Worm (Caenorhabditis elegans) whole organism, L1 larva: ENCODE measurements around the gene vit-6.
A peak's percentile ranks its signal among the peaks of the same experiment; 100 is the strongest.

ENCODE experiments used
- C04F5.9 ChIP-seq: sonication (generic microtip); optimal IDR thresholded peaks from 2 replicates; lab custom pipeline; 2016; ENCODE audit warnings: missing genetic modification characterization, missing compliant biosample characterization
- C16A3.4 ChIP-seq: fragments of 150-350 bp; optimal IDR thresholded peaks from 2 replicates; lab custom pipeline; 2014; ENCODE audit warnings: missing biosample characterization, missing genetic modification characterization
- F16B12.6 ChIP-seq: fragments of 150-350 bp; optimal IDR thresholded peaks from 2 replicates; lab custom pipeline; 2014; ENCODE audit warnings: missing biosample characterization, missing genetic modification characterization
- Y116A8C.19 ChIP-seq: sonication (generic microtip); optimal IDR thresholded peaks from 2 replicates; lab custom pipeline; 2016; ENCODE audit warnings: missing compliant biosample characterization, missing genetic modification characterization, borderline replicate concordance
- aha-1 ChIP-seq: fragments of 150-350 bp; optimal IDR thresholded peaks from 2 replicates; lab custom pipeline; 2014; ENCODE audit warnings: missing biosample characterization, missing genetic modification characterization
- ama-1 ChIP-seq: fragments of 150-350 bp; optimal IDR thresholded peaks from 2 replicates; lab custom pipeline; 2014
- blmp-1 ChIP-seq: fragments of 150-350 bp; optimal IDR thresholded peaks from 2 replicates; lab custom pipeline; 2014; ENCODE audit warnings: missing biosample characterization, missing genetic modification characterization
- ceh-8 ChIP-seq: fragments of 200-800 bp; sonication (Bioruptor generic); optimal IDR thresholded peaks from 2 replicates; lab custom pipeline; 2018; ENCODE audit warnings: mild to moderate bottlenecking, missing genetic modification characterization, moderate library complexity, missing compliant biosample characterization
- ceh-88 ChIP-seq: fragments of 200-800 bp; sonication (Bioruptor generic); IDR thresholded peaks from 2 replicates; pipeline ENCODE4 v1.3.6; 2022; ENCODE audit warnings: missing genetic modification characterization, missing compliant biosample characterization
- ceh-90 ChIP-seq: sonication (generic microtip); optimal IDR thresholded peaks from 2 replicates; lab custom pipeline; 2016; ENCODE audit warnings: missing genetic modification characterization, missing compliant biosample characterization
- dsc-1 ChIP-seq: sonication (generic microtip); optimal IDR thresholded peaks from 2 replicates; lab custom pipeline; 2016; ENCODE audit warnings: mild to moderate bottlenecking, missing genetic modification characterization, missing compliant biosample characterization
- efl-1 ChIP-seq, 4 experiments: fragments of 150-350 bp; optimal IDR thresholded peaks in 3 of 4; peaks in 1 of 4; 1 replicate in 1 of 4; 2 replicates in 3 of 4; lab custom pipeline; 2014; ENCODE audit warnings: missing biosample characterization in 2 of 4, missing genetic modification characterization in 2 of 4, missing genetic modification reagents in 2 of 4
- egl-13 ChIP-seq: sonication (generic microtip); optimal IDR thresholded peaks from 2 replicates; lab custom pipeline; 2016; ENCODE audit warnings: missing genotype, missing genetic modification reagents, missing genetic modification characterization, missing compliant biosample characterization
- egl-27 ChIP-seq, 2 experiments: fragments of 150-350 bp in 1 of 2; sonication (generic microtip); optimal IDR thresholded peaks; 3 replicates each; lab custom pipeline; 2017 to 2018; ENCODE audit warnings: missing biosample characterization in 2 of 2, missing genetic modification characterization in 2 of 2, missing genetic modification reagents in 2 of 2
- elt-3 ChIP-seq, 6 experiments: fragments of 150-350 bp in 1 of 6; sonication (generic microtip); optimal IDR thresholded peaks; 2 replicates each; lab custom pipeline; 2017 to 2018; ENCODE audit warnings: missing biosample characterization in 6 of 6, missing genetic modification characterization in 6 of 6, inconsistent platforms in 1 of 6
- fkh-10 ChIP-seq: sonication (generic microtip); optimal IDR thresholded peaks from 2 replicates; lab custom pipeline; 2017; ENCODE audit warnings: missing biosample characterization, missing genetic modification reagents, missing genetic modification characterization
- fkh-4 ChIP-seq: sonication (generic microtip); optimal IDR thresholded peaks from 2 replicates; lab custom pipeline; 2016; ENCODE audit warnings: missing compliant biosample characterization, missing genetic modification characterization, borderline replicate concordance
- grh-1 ChIP-seq: fragments of 200-800 bp; sonication (Bioruptor generic); IDR thresholded peaks from 2 replicates; pipeline ENCODE4 v1.3.6; 2022; ENCODE audit warnings: missing genetic modification reagents, missing genetic modification characterization, missing compliant biosample characterization
- hlh-17 ChIP-seq: fragments of 200-800 bp; sonication (Bioruptor generic); optimal IDR thresholded peaks from 2 replicates; lab custom pipeline; 2018; ENCODE audit warnings: missing genetic modification characterization, mild to moderate bottlenecking, missing compliant biosample characterization, moderate library complexity, borderline replicate concordance
- hpl-2 ChIP-seq: fragments of 150-350 bp; optimal IDR thresholded peaks from 2 replicates; lab custom pipeline; 2014; ENCODE audit warnings: missing biosample characterization, missing genetic modification reagents, missing genetic modification characterization
- jun-1 ChIP-seq: fragments of 150-350 bp; optimal IDR thresholded peaks from 2 replicates; lab custom pipeline; 2014; ENCODE audit warnings: missing biosample characterization, missing genetic modification reagents, missing genetic modification characterization
- lin-15B ChIP-seq: fragments of 150-350 bp; sonication (generic microtip); optimal IDR thresholded peaks from 3 replicates; lab custom pipeline; 2014; ENCODE audit warnings: missing biosample characterization, missing genetic modification characterization
- lin-35 ChIP-seq, 2 experiments: fragments of 150-350 bp; optimal IDR thresholded peaks; 2 replicates each; lab custom pipeline; 2014; ENCODE audit warnings: missing biosample characterization in 2 of 2, missing genetic modification characterization in 2 of 2, missing genetic modification reagents in 2 of 2
- lin-39 ChIP-seq: fragments of 150-350 bp; optimal IDR thresholded peaks from 2 replicates; lab custom pipeline; 2014; ENCODE audit warnings: missing biosample characterization, missing genetic modification reagents, missing genetic modification characterization
- lir-3 ChIP-seq: sonication (generic microtip); optimal IDR thresholded peaks from 2 replicates; lab custom pipeline; 2016; ENCODE audit warnings: mild to moderate bottlenecking, missing genetic modification characterization, moderate library complexity, missing compliant biosample characterization; ENCODE audit not compliant: poor library complexity
- lsy-2 ChIP-seq, 2 experiments: fragments of 150-350 bp; optimal IDR thresholded peaks; 2 replicates each; lab custom pipeline; 2014; ENCODE audit warnings: missing biosample characterization in 2 of 2, missing genetic modification characterization in 2 of 2
- mdl-1 ChIP-seq, 2 experiments: fragments of 150-350 bp; optimal IDR thresholded peaks; 2 replicates each; lab custom pipeline; 2014 to 2017; ENCODE audit warnings: missing biosample characterization in 2 of 2, missing genetic modification characterization in 2 of 2, inconsistent platforms in 1 of 2
- mep-1 ChIP-seq: fragments of 150-350 bp; optimal IDR thresholded peaks from 2 replicates; lab custom pipeline; 2014; ENCODE audit warnings: missing biosample characterization, missing genetic modification characterization
- nhr-12 ChIP-seq: sonication (generic microtip); optimal IDR thresholded peaks from 2 replicates; lab custom pipeline; 2017; ENCODE audit warnings: missing biosample characterization, missing genetic modification characterization
- nhr-20 ChIP-seq: sonication (generic microtip); optimal IDR thresholded peaks from 2 replicates; lab custom pipeline; 2016; ENCODE audit warnings: mild to moderate bottlenecking, missing genetic modification characterization, missing compliant biosample characterization
- nhr-237 ChIP-seq: fragments of 150-350 bp; optimal IDR thresholded peaks from 2 replicates; lab custom pipeline; 2014; ENCODE audit warnings: missing biosample characterization, missing genetic modification characterization
- nhr-47 ChIP-seq: sonication (generic microtip); optimal IDR thresholded peaks from 2 replicates; lab custom pipeline; 2016; ENCODE audit warnings: mild to moderate bottlenecking, missing genetic modification characterization, moderate library complexity, missing compliant biosample characterization
- nhr-85 ChIP-seq: sonication (generic microtip); peaks from one replicate; lab custom pipeline; 2016; ENCODE audit warnings: missing genetic modification characterization, inconsistent platforms, missing compliant biosample characterization
- nhr-90 ChIP-seq: sonication (generic microtip); optimal IDR thresholded peaks from 2 replicates; lab custom pipeline; 2016; ENCODE audit warnings: mild to moderate bottlenecking, missing genetic modification characterization, missing compliant biosample characterization; ENCODE audit not compliant: poor library complexity
- pag-3 ChIP-seq: sonication (generic microtip); optimal IDR thresholded peaks from 2 replicates; lab custom pipeline; 2017; ENCODE audit warnings: missing genetic modification characterization, mild to moderate bottlenecking, missing compliant biosample characterization, antibody characterized with exemption, borderline replicate concordance; ENCODE audit not compliant: insufficient read depth
- rnt-1 ChIP-seq: sonication (generic microtip); optimal IDR thresholded peaks from 2 replicates; lab custom pipeline; 2016; ENCODE audit warnings: mild to moderate bottlenecking, missing genetic modification characterization, moderate library complexity, missing compliant biosample characterization
- skn-1 ChIP-seq: fragments of 150-350 bp; optimal IDR thresholded peaks from 2 replicates; lab custom pipeline; 2014; ENCODE audit warnings: missing biosample characterization, missing genetic modification characterization
- snpc-4 ChIP-seq: fragments of 150-350 bp; optimal IDR thresholded peaks from 2 replicates; lab custom pipeline; 2014; ENCODE audit warnings: missing biosample characterization, missing genetic modification characterization
- sptf-1 ChIP-seq: fragments of 150-350 bp; optimal IDR thresholded peaks from 2 replicates; lab custom pipeline; 2014; ENCODE audit warnings: missing biosample characterization, missing genetic modification characterization
- sup-37 ChIP-seq: fragments of 200-800 bp; sonication (Bioruptor generic); optimal IDR thresholded peaks from 2 replicates; lab custom pipeline; 2018; ENCODE audit warnings: mild to moderate bottlenecking, missing genetic modification characterization, missing compliant biosample characterization
- swsn-7 ChIP-seq: sonication (generic microtip); optimal IDR thresholded peaks from 2 replicates; lab custom pipeline; 2016; ENCODE audit warnings: missing genetic modification characterization, missing compliant biosample characterization
- unc-130 ChIP-seq: fragments of 150-350 bp; optimal IDR thresholded peaks from 2 replicates; lab custom pipeline; 2017; ENCODE audit warnings: missing biosample characterization, missing genetic modification characterization, inconsistent platforms
- unc-30 ChIP-seq: sonication (generic microtip); optimal IDR thresholded peaks from 2 replicates; lab custom pipeline; 2017; ENCODE audit warnings: missing biosample characterization, missing genetic modification characterization
- vab-15 ChIP-seq: sonication (generic microtip); optimal IDR thresholded peaks from 2 replicates; lab custom pipeline; 2017; ENCODE audit warnings: missing genotype, mild to moderate bottlenecking, missing genetic modification characterization, missing compliant biosample characterization
- xbp-1 ChIP-seq: sonication (generic microtip); optimal IDR thresholded peaks from 2 replicates; lab custom pipeline; 2016; ENCODE audit warnings: missing genetic modification characterization, missing compliant biosample characterization
- ztf-4 ChIP-seq: fragments of 150-350 bp; optimal IDR thresholded peaks from 2 replicates; lab custom pipeline; 2014; ENCODE audit warnings: missing biosample characterization, missing genetic modification characterization

The vit-6 gene

DNA sequence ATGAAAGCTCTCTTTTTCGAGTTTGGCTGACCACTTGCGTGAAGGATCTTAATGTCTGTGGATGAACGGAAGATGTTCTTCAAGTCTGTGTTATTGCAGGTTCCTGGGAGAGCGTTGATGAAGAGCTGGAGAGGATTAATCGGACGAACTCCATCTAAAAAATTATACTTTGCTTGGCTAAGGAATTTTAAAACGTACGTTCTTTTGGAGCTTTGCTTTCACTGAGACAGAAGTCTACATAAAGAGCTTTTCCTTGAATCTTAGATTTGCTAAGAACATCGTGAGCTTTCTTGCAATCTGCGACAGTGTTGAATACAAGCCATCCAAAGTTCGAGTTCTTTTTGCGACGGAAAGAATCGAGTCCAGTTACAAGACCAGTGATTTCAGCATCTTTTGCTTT lies 26.3 kb downstream of the vit-6 start:
- TF ChIP-seq Y116A8C.19 (tag; lab: Kevin White, UChicago) (no peak), lin-39 (no peak), nhr-47 (tag; lab: Kevin White, UChicago) (no peak)

DNA sequence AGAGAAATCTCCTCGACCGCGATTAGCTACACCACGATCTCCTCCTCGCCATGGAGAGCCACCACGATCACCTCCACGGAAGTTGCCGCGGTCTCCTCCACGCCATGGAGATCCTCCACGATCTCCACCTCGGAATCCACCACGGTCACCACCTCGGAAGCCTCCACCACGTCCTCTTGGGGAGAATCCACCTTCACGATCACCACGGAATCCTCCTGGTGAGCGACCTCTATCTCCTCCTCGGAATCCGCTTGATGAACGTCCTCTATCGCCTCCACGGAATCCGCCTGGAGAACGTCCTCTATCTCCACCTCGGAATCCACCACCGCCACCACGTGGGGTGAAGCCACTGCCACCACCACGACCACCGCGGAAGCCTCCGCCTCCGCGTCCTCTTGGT lies 28.1 kb downstream of the vit-6 start:
- TF ChIP-seq ceh-8 (GFP tag; lab: Kevin White, UChicago) (peak; percentile 1), ama-1 (lab: Kevin White, UChicago) (no peak)

DNA sequence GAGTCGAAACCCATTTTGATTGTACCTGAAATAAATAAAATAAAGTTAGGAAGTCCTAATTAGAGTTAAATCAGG lies 28.4 kb downstream of the vit-6 start, which contains the start of gene nucl-1:
Gene nucl-1 (minus strand): TSS at position 26 of the 75 bp plus-strand sequence.
- no peak for TF ChIP-seq ceh-88 (GFP tag; lab: Robert Waterston, UW)
- TF ChIP-seq nhr-85 (tag; lab: Kevin White, UChicago) = no peak
- no peak for TF ChIP-seq hpl-2 (GFP tag; lab: Kevin White, UChicago)
- TF ChIP-seq egl-13 (tag; lab: Kevin White, UChicago) = no peak
- no peak for TF ChIP-seq unc-30 (tag; lab: Kevin White, UChicago)
- no peak for TF ChIP-seq Y116A8C.19 (tag; lab: Kevin White, UChicago)
- no peak for TF ChIP-seq unc-130 (tag; lab: Kevin White, UChicago)
- TF ChIP-seq, all 84 proteins: peak for 0

- TF ChIP-seq ceh-90 (tag; lab: Kevin White, UChicago) = no peak
- TF ChIP-seq sup-37 (GFP tag; lab: Kevin White, UChicago) = no peak
- peak; percentile 50 for TF ChIP-seq swsn-7 (tag; lab: Kevin White, UChicago)
- TF ChIP-seq F16B12.6 = peak; percentile 34
- no peak for TF ChIP-seq pag-3
- TF ChIP-seq nhr-90 = peak; percentile 6
- TF ChIP-seq ztf-4 (tag; lab: Kevin White, UChicago) = no peak
- TF ChIP-seq fkh-4 = no peak
- no peak for TF ChIP-seq egl-13 (tag; lab: Kevin White, UChicago)
- peak; percentile 45 for TF ChIP-seq nhr-47 (tag; lab: Kevin White, UChicago)
- TF ChIP-seq hlh-17 = no peak
- peak; percentile 64 to 86 for TF ChIP-seq lsy-2 (tag; optimal IDR thresholded peaks at IDR 0.05; lab: Kevin White, UChicago)
- peak; percentile 71 to 83 for TF ChIP-seq lin-35 (GFP tag; optimal IDR thresholded peaks at IDR 0.05; lab: Kevin White, UChicago)
- TF ChIP-seq egl-27 (tag; optimal IDR thresholded peaks at IDR 0.05; lab: Kevin White, UChicago) = no peak
- no peak for TF ChIP-seq nhr-237
- TF ChIP-seq nhr-12 (tag; lab: Kevin White, UChicago) = no peak
- no peak for TF ChIP-seq sptf-1 (tag; lab: Kevin White, UChicago)
- TF ChIP-seq fkh-10 = no peak
- TF ChIP-seq elt-3 (tag; optimal IDR thresholded peaks at IDR 0.05; lab: Kevin White, UChicago) = peak in 1 of 6 experiments; percentile 57
- peak; percentile 39 for TF ChIP-seq xbp-1 (tag; lab: Kevin White, UChicago)
- TF ChIP-seq C16A3.4 (tag; lab: Kevin White, UChicago) = peak; percentile 60
- TF ChIP-seq lin-15B (tag; lab: Kevin White, UChicago) = peak; percentile 18
- TF ChIP-seq blmp-1 (tag; lab: Kevin White, UChicago) = peak; percentile 69
- peak; percentile 14 for TF ChIP-seq snpc-4
- TF ChIP-seq lir-3 (tag; lab: Kevin White, UChicago) = no peak
- peak; percentile 2 for TF ChIP-seq skn-1 (tag; lab: Kevin White, UChicago)
- no peak for TF ChIP-seq grh-1 (GFP tag; lab: Robert Waterston, UW)
- TF ChIP-seq mep-1 = peak; percentile 69
- TF ChIP-seq aha-1 (tag; lab: Kevin White, UChicago) = no peak
- peak in 1 of 2 experiments; percentile 20 for TF ChIP-seq mdl-1 (tag; optimal IDR thresholded peaks at IDR 0.05; lab: Kevin White, UChicago)
- peak; percentile 5 for TF ChIP-seq jun-1
- peak; percentile 61 for TF ChIP-seq nhr-20
- TF ChIP-seq dsc-1 = peak; percentile 35
- TF ChIP-seq vab-15 (tag; lab: Kevin White, UChicago) = no peak
- TF ChIP-seq rnt-1 (tag; lab: Kevin White, UChicago) = peak; percentile 39
- TF ChIP-seq efl-1 (optimal IDR thresholded peaks at IDR 0.05; lab: Kevin White, UChicago) = peak; percentile 72 to 73
- TF ChIP-seq efl-1 (GFP tag; optimal IDR thresholded peaks at IDR 0.05 in 1 of 2; lab: Kevin White, UChicago) = peak; percentile 68 to 96
- TF ChIP-seq C04F5.9 (tag; lab: Kevin White, UChicago) = no peak
Observed at ce11 chrIV:8289580-8290323, 28.8 kb downstream of the vit-6 start, which contains the start of gene daf-31. TSS of gene daf-31 (plus strand) at chrIV:8290273.
